Fruit fly (Drosophila melanogaster): ENCODE data around the gene CG13068.

CG13068 gene

dm6 chr3L:16286258-16286657, 17.1 kb downstream of the CG13068 start (continued):
- TF ChIP-seq sd (tag; optimal IDR thresholded peaks at IDR 0.05) = peak; percentile 22
- peak; percentile 23 for TF ChIP-seq Blimp-1 (GFP tag; optimal IDR thresholded peaks at IDR 0.05)
- TF ChIP-seq CG16813 (GFP tag; IDR thresholded peaks at IDR 0.05; ENCODE audit: partially characterized antibody) = no peak
- TF ChIP-seq CG2678 (tag; optimal IDR thresholded peaks at IDR 0.05) = peak; percentile 61
- peak; percentile 9 for TF ChIP-seq gcm (GFP tag; optimal IDR thresholded peaks at IDR 0.05)
- peak; percentile 7 for TF ChIP-seq fd3F (GFP tag; optimal IDR thresholded peaks at IDR 0.05)
- TF ChIP-seq row (GFP tag; IDR thresholded peaks at IDR 0.05) = peak; percentile 66
- TF ChIP-seq Gug (GFP tag; IDR thresholded peaks at IDR 0.05) = no peak
- TF ChIP-seq dysf (GFP tag; IDR thresholded peaks at IDR 0.05) = peak; percentile 56; the same call in 2 of the 3 replicates
- TF ChIP-seq CG15269 (tag; optimal IDR thresholded peaks at IDR 0.05) = peak; percentile 64
- TF ChIP-seq Sox102F (GFP tag; optimal IDR thresholded peaks at IDR 0.05) = peak; percentile 58
- peak; percentile 52 for TF ChIP-seq unpg (GFP tag; optimal IDR thresholded peaks at IDR 0.05)
- TF ChIP-seq Trl (optimal IDR thresholded peaks at IDR 0.05) = no peak
- TF ChIP-seq Trl (GFP tag; optimal IDR thresholded peaks at IDR 0.05) = no peak
- no peak for TF ChIP-seq mam (GFP tag; optimal IDR thresholded peaks at IDR 0.05)
- peak; percentile 31 for TF ChIP-seq CG12071 (GFP tag; optimal IDR thresholded peaks at IDR 0.05)
- peak; percentile 24; the same call in 1 of the 2 replicates for TF ChIP-seq ranshi (GFP tag; IDR thresholded peaks at IDR 0.05)
- peak; percentile 28 for TF ChIP-seq phol (tag; optimal IDR thresholded peaks at IDR 0.05)
- TF ChIP-seq fd96Cb (tag; optimal IDR thresholded peaks at IDR 0.05) = peak; percentile 19
- 0 out of 2 replicates have a peak, but pooled peaks have one; percentile 29 for TF ChIP-seq CG31441 (GFP tag; IDR thresholded peaks at IDR 0.05)
- peak; percentile 35; the same call in 2 of the 3 replicates for TF ChIP-seq tgo (GFP tag; IDR thresholded peaks at IDR 0.05)
- TF ChIP-seq CoRest (tag; optimal IDR thresholded peaks at IDR 0.05) = peak; percentile 16
- peak; percentile 20 for TF ChIP-seq CG30403 (GFP tag; optimal IDR thresholded peaks at IDR 0.05)
- TF ChIP-seq CG17568 (GFP tag; optimal IDR thresholded peaks at IDR 0.05) = no peak
- TF ChIP-seq so (GFP tag; IDR thresholded peaks at IDR 0.05) = peak; percentile 45; the same call in 1 of the 3 replicates
- TF ChIP-seq D19A (tag; optimal IDR thresholded peaks at IDR 0.05) = peak; percentile 45
- no peak for TF ChIP-seq tll (GFP tag; optimal IDR thresholded peaks at IDR 0.05)
- TF ChIP-seq al (GFP tag; IDR thresholded peaks at IDR 0.05) = no peak
- no peak for TF ChIP-seq CG4360 (GFP tag; IDR thresholded peaks at IDR 0.05)
- no peak for TF ChIP-seq schlank (tag; optimal IDR thresholded peaks at IDR 0.05)
- TF ChIP-seq sens (GFP tag) = peak; percentile 74
- TF ChIP-seq grau (tag; optimal IDR thresholded peaks at IDR 0.05) = peak; percentile 35
- peak; percentile 31 for TF ChIP-seq CG17359 (tag; optimal IDR thresholded peaks at IDR 0.05)
- peak; percentile 48 for TF ChIP-seq CG7839 (tag; optimal IDR thresholded peaks at IDR 0.05)
- no peak for TF ChIP-seq CG11560 (tag; IDR thresholded peaks at IDR 0.05)
- no peak for TF ChIP-seq CG17912 (GFP tag; optimal IDR thresholded peaks at IDR 0.05)
- TF ChIP-seq wek (GFP tag; optimal IDR thresholded peaks at IDR 0.05) = no peak
- peak; percentile 20; the same call in 1 of the 2 replicates for TF ChIP-seq Ada2b (GFP tag; IDR thresholded peaks at IDR 0.05)
- peak; percentile 17 for TF ChIP-seq CG12659 (GFP tag; optimal IDR thresholded peaks at IDR 0.05)
- TF ChIP-seq cato (GFP tag; optimal IDR thresholded peaks at IDR 0.05; ENCODE audit: borderline replicate concordance) = no peak
- no peak for TF ChIP-seq pan (optimal IDR thresholded peaks at IDR 0.05)
- peak in 1 of 2 experiments; percentile 56 for TF ChIP-seq pan (GFP tag; optimal IDR thresholded peaks at IDR 0.05 in 1 of 2, IDR thresholded peaks at IDR 0.05 in 1 of 2)
- no peak for TF ChIP-seq Opbp (GFP tag; IDR thresholded peaks at IDR 0.05; ENCODE audit: partially characterized antibody)
- TF ChIP-seq bsh (GFP tag; optimal IDR thresholded peaks at IDR 0.05) = peak; percentile 12 to 16
- TF ChIP-seq slbo (GFP tag; IDR thresholded peaks at IDR 0.05) = no peak
- 0 out of 3 replicates have a peak, but pooled peaks have one; percentile 10 for TF ChIP-seq Aef1 (GFP tag; IDR thresholded peaks at IDR 0.05)
- no peak for TF ChIP-seq Nf-YA (GFP tag; IDR thresholded peaks at IDR 0.05)
